Fruit fly (Drosophila melanogaster) whole organism, adult: Measurements from ENCODE around the gene VhaAC45RP.

Experiments used
- CG11617 ChIP-seq: fragments of 200-800 bp; sonication (Bioruptor generic); optimal IDR thresholded peaks from 2 replicates; lab custom pipeline; 2017; ENCODE audit warnings: mild to moderate bottlenecking, missing biosample characterization, missing genetic modification reagents, missing genetic modification characterization
- CG12768 ChIP-seq: fragments of 200-800 bp; sonication (Bioruptor generic); optimal IDR thresholded peaks from 2 replicates; lab custom pipeline; 2017; ENCODE audit warnings: missing biosample characterization, missing genetic modification characterization, mild to moderate bottlenecking, moderate library complexity, missing genetic modification reagents
- CG1620 ChIP-seq: fragments of 200-800 bp; sonication (Bioruptor generic); optimal IDR thresholded peaks from 2 replicates; lab custom pipeline; 2016; ENCODE audit warnings: missing biosample characterization, missing genetic modification characterization
- CG7045 ChIP-seq: fragments of 200-800 bp; sonication (Bioruptor generic); optimal IDR thresholded peaks from 2 replicates; lab custom pipeline; 2017; ENCODE audit warnings: missing biosample characterization, mild to moderate bottlenecking, missing genetic modification characterization
- Clk ChIP-seq: fragments of 200-800 bp; sonication (Bioruptor generic); optimal IDR thresholded peaks from 2 replicates; lab custom pipeline; 2017; ENCODE audit warnings: missing biosample characterization, missing genetic modification characterization
- Crg-1 ChIP-seq: fragments of 200-800 bp; sonication (Bioruptor generic); optimal IDR thresholded peaks from 2 replicates; lab custom pipeline; 2016; ENCODE audit warnings: missing biosample characterization, missing genetic modification characterization
- cic ChIP-seq: fragments of 200-800 bp; sonication (Bioruptor generic); optimal IDR thresholded peaks from 2 replicates; lab custom pipeline; 2017; ENCODE audit warnings: missing biosample characterization, mild to moderate bottlenecking, missing genetic modification characterization, moderate library complexity
- cnc ChIP-seq, 2 experiments: fragments of >200 bp; optimal IDR thresholded peaks; 2 replicates each; lab custom pipeline; 2017
- kay ChIP-seq: fragments of 200-800 bp; sonication (Bioruptor generic); peaks from one replicate; lab custom pipeline; 2016; ENCODE audit warnings: missing biosample characterization, missing genetic modification characterization, borderline replicate concordance
- ovo ChIP-seq: fragments of 200-800 bp; sonication (Bioruptor generic); optimal IDR thresholded peaks from 2 replicates; lab custom pipeline; 2016; ENCODE audit warnings: missing biosample characterization, missing genetic modification characterization
- tj ChIP-seq: fragments of 200-800 bp; sonication (Bioruptor generic); optimal IDR thresholded peaks from 3 replicates; lab custom pipeline; 2017; ENCODE audit warnings: missing biosample characterization, mild to moderate bottlenecking, missing genetic modification characterization, moderate library complexity

- TF ChIP-seq tj = no peak
- TF ChIP-seq cnc (optimal IDR thresholded peaks at IDR 0.05; lab: Kevin White, UChicago) = no peak
- TF ChIP-seq Clk (GFP tag; lab: Kevin White, UChicago) = no peak
- TF ChIP-seq CG1620 = no peak
- no peak for TF ChIP-seq ovo (GFP tag; lab: Kevin White, UChicago)
- no peak for TF ChIP-seq Crg-1 (GFP tag; lab: Kevin White, UChicago)
- TF ChIP-seq CG7045 (GFP tag; lab: Kevin White, UChicago) = no peak
- TF ChIP-seq CG11617 (GFP tag; lab: Kevin White, UChicago) = no peak
- TF ChIP-seq CG12768 = no peak
- TF ChIP-seq cic (GFP tag; lab: Kevin White, UChicago) = no peak
- TF ChIP-seq kay = no peak
Observed at dm6 chr3R:30175045-30175589, 8.9 kb upstream of the VhaAC45RP start.
